Worm (Caenorhabditis elegans) whole organism, mixed stage, embryonic: ENCODE results near the gene dpy-17.

ENCODE experiments used
- bed-3 ChIP-seq: fragments of 200-800 bp; sonication (Bioruptor generic); optimal IDR thresholded peaks from 3 replicates; lab custom pipeline; 2018; ENCODE audit warnings: mild to moderate bottlenecking, missing genetic modification characterization, moderate library complexity, missing compliant biosample characterization
- blmp-1 ChIP-seq: fragments of 150-350 bp; optimal IDR thresholded peaks from 2 replicates; lab custom pipeline; 2014; ENCODE audit warnings: missing biosample characterization, missing genetic modification characterization
- ceh-39 ChIP-seq: fragments of 150-350 bp; optimal IDR thresholded peaks from 2 replicates; lab custom pipeline; 2014; ENCODE audit warnings: missing biosample characterization, missing genetic modification characterization
- ceh-43 ChIP-seq: fragments of 200-800 bp; sonication (Bioruptor generic); optimal IDR thresholded peaks from 2 replicates; lab custom pipeline; 2018; ENCODE audit warnings: mild to moderate bottlenecking, missing genetic modification characterization, moderate library complexity, missing compliant biosample characterization
- ceh-83 ChIP-seq: fragments of 200-800 bp; sonication (Bioruptor generic); optimal IDR thresholded peaks from 2 replicates; lab custom pipeline; 2018; ENCODE audit warnings: mild to moderate bottlenecking, missing genetic modification characterization, missing compliant biosample characterization
- ces-1 ChIP-seq: fragments of 150-350 bp; optimal IDR thresholded peaks from 2 replicates; lab custom pipeline; 2014; ENCODE audit warnings: missing biosample characterization, missing genetic modification reagents, missing genetic modification characterization
- cnd-1 ChIP-seq: fragments of 200-800 bp; sonication (Bioruptor generic); optimal IDR thresholded peaks from 2 replicates; lab custom pipeline; 2018; ENCODE audit warnings: mild to moderate bottlenecking, missing genetic modification characterization, missing compliant biosample characterization
- drap-1 ChIP-seq: fragments of 200-800 bp; sonication (Bioruptor generic); optimal IDR thresholded peaks from 3 replicates; lab custom pipeline; 2018; ENCODE audit warnings: mild to moderate bottlenecking, missing genetic modification characterization, missing compliant biosample characterization
- elt-1 ChIP-seq: sonication (generic microtip); optimal IDR thresholded peaks from 2 replicates; lab custom pipeline; 2017; ENCODE audit warnings: missing genetic modification characterization, mild to moderate bottlenecking, missing compliant biosample characterization, antibody characterized with exemption, moderate library complexity, borderline replicate concordance; ENCODE audit not compliant: insufficient read depth
- elt-3 ChIP-seq: fragments of 150-350 bp; optimal IDR thresholded peaks from 2 replicates; lab custom pipeline; 2014; ENCODE audit warnings: missing biosample characterization, missing genetic modification characterization
- flh-1 ChIP-seq: fragments of 200-800 bp; sonication (Bioruptor generic); optimal IDR thresholded peaks from 2 replicates; lab custom pipeline; 2018; ENCODE audit warnings: mild to moderate bottlenecking, missing genetic modification characterization, moderate library complexity, missing compliant biosample characterization
- hlh-1 ChIP-seq: fragments of 150-350 bp; optimal IDR thresholded peaks from 2 replicates; lab custom pipeline; 2014; ENCODE audit warnings: missing biosample characterization, missing genetic modification reagents, missing genetic modification characterization
- lin-13 ChIP-seq: fragments of 150-350 bp; optimal IDR thresholded peaks from 2 replicates; lab custom pipeline; 2014; ENCODE audit warnings: missing biosample characterization, missing genetic modification characterization
- lsy-2 ChIP-seq: fragments of 150-350 bp; optimal IDR thresholded peaks from 2 replicates; lab custom pipeline; 2014; ENCODE audit warnings: missing biosample characterization, missing genetic modification characterization
- mab-5 ChIP-seq: fragments of 150-350 bp; optimal IDR thresholded peaks from 2 replicates; lab custom pipeline; 2014; ENCODE audit warnings: missing biosample characterization, missing genetic modification characterization
- mep-1 ChIP-seq: fragments of 150-350 bp; optimal IDR thresholded peaks from 2 replicates; lab custom pipeline; 2017; ENCODE audit warnings: missing biosample characterization, missing genetic modification reagents, missing genetic modification characterization, inconsistent platforms
- mls-2 ChIP-seq: sonication (generic microtip); optimal IDR thresholded peaks from 2 replicates; lab custom pipeline; 2016; ENCODE audit warnings: mild to moderate bottlenecking, missing genetic modification characterization, moderate library complexity, missing compliant biosample characterization
- nhr-12 ChIP-seq: fragments of 150-350 bp; optimal IDR thresholded peaks from 2 replicates; lab custom pipeline; 2014; ENCODE audit warnings: missing biosample characterization, missing genetic modification characterization
- nhr-2 ChIP-seq: fragments of 150-350 bp; optimal IDR thresholded peaks from 2 replicates; lab custom pipeline; 2014; ENCODE audit warnings: missing biosample characterization, missing genetic modification characterization
- nhr-237 ChIP-seq: fragments of 150-350 bp; optimal IDR thresholded peaks from 2 replicates; lab custom pipeline; 2014; ENCODE audit warnings: missing biosample characterization, missing genetic modification characterization
- nhr-28 ChIP-seq: fragments of 150-350 bp; optimal IDR thresholded peaks from 2 replicates; lab custom pipeline; 2014; ENCODE audit warnings: missing biosample characterization, missing genetic modification characterization
- nhr-76 ChIP-seq: sonication (generic microtip); optimal IDR thresholded peaks from 2 replicates; lab custom pipeline; 2017; ENCODE audit warnings: missing biosample characterization, missing genetic modification characterization
- snpc-4 ChIP-seq: fragments of 150-350 bp; optimal IDR thresholded peaks from 2 replicates; lab custom pipeline; 2014; ENCODE audit warnings: missing biosample characterization, missing genetic modification characterization
- sptf-1 ChIP-seq: sonication (generic microtip); optimal IDR thresholded peaks from 2 replicates; lab custom pipeline; 2017; ENCODE audit warnings: mild to moderate bottlenecking, missing genetic modification characterization, moderate library complexity, missing compliant biosample characterization
- tbx-8 ChIP-seq: fragments of 200-800 bp; sonication (Bioruptor generic); optimal IDR thresholded peaks from 2 replicates; lab custom pipeline; 2018; ENCODE audit warnings: mild to moderate bottlenecking, missing genetic modification characterization, moderate library complexity, missing compliant biosample characterization
- unc-120 ChIP-seq: sonication (generic microtip); optimal IDR thresholded peaks from 2 replicates; lab custom pipeline; 2017; ENCODE audit warnings: missing genetic modification characterization, missing compliant biosample characterization; ENCODE audit not compliant: poor library complexity, severe bottlenecking
- unc-39 ChIP-seq: fragments of 150-350 bp; optimal IDR thresholded peaks from 2 replicates; lab custom pipeline; 2014; ENCODE audit warnings: missing biosample characterization, missing genetic modification characterization
- unc-62 ChIP-seq: fragments of 150-350 bp; optimal IDR thresholded peaks from 2 replicates; lab custom pipeline; 2014; ENCODE audit warnings: missing biosample characterization, missing genetic modification reagents, missing genetic modification characterization
- zip-8 ChIP-seq: fragments of 150-350 bp; optimal IDR thresholded peaks from 2 replicates; lab custom pipeline; 2014; ENCODE audit warnings: missing biosample characterization, missing genetic modification characterization
- ztf-11 ChIP-seq: fragments of 150-350 bp; optimal IDR thresholded peaks from 2 replicates; lab custom pipeline; 2014; ENCODE audit warnings: missing biosample characterization, missing genetic modification characterization

Gene dpy-17

DNA sequence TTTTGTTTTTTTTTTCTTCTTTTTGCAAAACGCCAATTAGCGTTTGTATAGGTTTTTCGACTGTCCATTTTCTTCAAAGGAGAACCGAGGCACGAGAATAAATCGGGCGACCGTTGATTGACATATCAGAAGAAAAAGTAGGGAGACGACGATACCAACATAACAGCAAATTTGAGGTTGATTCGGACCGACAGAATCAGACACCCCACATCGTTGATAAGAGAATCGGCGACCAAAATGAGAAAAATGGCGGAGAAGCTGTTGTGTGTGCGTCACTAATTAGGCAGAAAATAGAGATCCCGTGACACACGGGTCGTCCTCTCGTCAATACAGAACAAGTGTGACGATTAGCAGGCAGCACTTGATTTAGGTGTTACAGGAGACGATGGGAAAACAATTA, 34.8 kb downstream of the dpy-17 start:
- TF ChIP-seq nhr-28 (no peak), snpc-4 (tag; lab: Kevin White, UChicago) (no peak), nhr-76 (tag; lab: Kevin White, UChicago) (no peak), nhr-237 (tag; lab: Kevin White, UChicago) (no peak), mab-5 (tag; lab: Kevin White, UChicago) (no peak), ceh-83 (GFP tag; lab: Kevin White, UChicago) (no peak), ceh-39 (tag; lab: Kevin White, UChicago) (no peak), hlh-1 (tag; lab: Kevin White, UChicago) (no peak), nhr-12 (tag; lab: Kevin White, UChicago) (no peak), ztf-11 (tag; lab: Kevin White, UChicago) (no peak)

DNA sequence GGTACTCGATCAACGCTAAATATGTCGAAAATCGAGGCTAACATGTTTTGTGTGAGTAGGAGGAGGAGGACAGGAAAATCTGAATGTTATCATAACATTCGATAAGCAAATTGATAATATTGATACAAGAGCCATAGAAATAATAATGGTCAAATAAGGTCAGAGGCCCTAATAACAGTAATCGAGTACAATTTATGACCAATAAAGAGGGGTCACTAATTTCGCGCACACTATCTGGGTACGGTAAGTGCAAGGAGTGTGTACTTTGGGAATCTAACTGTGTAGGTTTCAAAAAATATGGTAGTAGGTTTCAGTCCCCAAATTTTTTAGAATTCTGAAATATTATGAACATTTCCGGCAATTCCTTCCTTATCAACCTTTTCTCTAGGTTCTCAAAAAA, 36.4 kb downstream of the dpy-17 start:
- peak; percentile 52 for TF ChIP-seq nhr-2
- TF ChIP-seq ceh-39 (tag; lab: Kevin White, UChicago): no peak
- TF ChIP-seq nhr-76 (tag; lab: Kevin White, UChicago): no peak
- TF ChIP-seq flh-1 (GFP tag; lab: Kevin White, UChicago): no peak
- TF ChIP-seq mls-2: no peak
- TF ChIP-seq ces-1 (GFP tag; lab: Kevin White, UChicago): peak; percentile 49
- no peak for TF ChIP-seq mab-5 (tag; lab: Kevin White, UChicago)

ce11 chrIII:5144169-5144568, 37.0 kb downstream of the dpy-17 start:
- no peak for TF ChIP-seq nhr-237 (tag; lab: Kevin White, UChicago)
- TF ChIP-seq blmp-1: no peak
- TF ChIP-seq elt-3 (tag; lab: Kevin White, UChicago): no peak
- TF ChIP-seq zip-8 (tag; lab: Kevin White, UChicago): no peak
- no peak for TF ChIP-seq sptf-1 (tag; lab: Kevin White, UChicago)
- no peak for TF ChIP-seq nhr-2
- TF ChIP-seq tbx-8: no peak
- no peak for TF ChIP-seq lsy-2 (tag; lab: Kevin White, UChicago)
- no peak for TF ChIP-seq hlh-1 (tag; lab: Kevin White, UChicago)
- no peak for TF ChIP-seq unc-39 (tag; lab: Kevin White, UChicago)
- no peak for TF ChIP-seq snpc-4 (tag; lab: Kevin White, UChicago)
- no peak for TF ChIP-seq bed-3 (GFP tag; lab: Kevin White, UChicago)
- TF ChIP-seq drap-1: no peak
- no peak for TF ChIP-seq cnd-1 (tag; lab: Kevin White, UChicago)
- no peak for TF ChIP-seq ces-1 (GFP tag; lab: Kevin White, UChicago)
- TF ChIP-seq mep-1: no peak
- no peak for TF ChIP-seq ztf-11 (tag; lab: Kevin White, UChicago)
- no peak for TF ChIP-seq nhr-28
- TF ChIP-seq elt-1: no peak

DNA sequence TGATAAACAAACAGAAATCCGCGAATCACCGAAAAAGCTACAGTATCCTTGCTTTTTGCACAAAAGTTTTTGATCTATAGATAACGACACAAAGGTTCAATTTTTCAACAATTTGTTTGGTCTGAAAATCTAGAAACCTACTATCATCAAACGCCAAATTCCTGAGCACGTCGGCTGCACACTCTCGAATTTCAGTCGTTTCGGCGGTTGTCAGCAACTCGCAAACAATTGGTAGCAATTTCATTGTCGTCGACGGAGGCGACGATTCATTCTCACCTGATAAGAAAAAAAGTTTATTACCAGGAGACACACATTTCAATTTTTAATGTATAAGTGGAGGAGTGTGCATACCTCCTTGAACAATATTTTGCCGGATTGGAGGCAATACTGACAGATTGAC, 38.7 kb downstream of the dpy-17 start:
- no peak for TF ChIP-seq mls-2
- TF ChIP-seq ces-1 (GFP tag; lab: Kevin White, UChicago): no peak
- no peak for TF ChIP-seq ceh-83 (GFP tag; lab: Kevin White, UChicago)
- no peak for TF ChIP-seq ztf-11 (tag; lab: Kevin White, UChicago)
- TF ChIP-seq hlh-1 (tag; lab: Kevin White, UChicago): no peak
- no peak for TF ChIP-seq lin-13 (tag; lab: Kevin White, UChicago)
- TF ChIP-seq ceh-43 (GFP tag; lab: Kevin White, UChicago): no peak
- TF ChIP-seq sptf-1 (tag; lab: Kevin White, UChicago): no peak
- TF ChIP-seq blmp-1: no peak
- no peak for TF ChIP-seq nhr-12 (tag; lab: Kevin White, UChicago)
- no peak for TF ChIP-seq unc-120
- no peak for TF ChIP-seq elt-3 (tag; lab: Kevin White, UChicago)
- TF ChIP-seq elt-1: no peak
- TF ChIP-seq nhr-28: no peak
- TF ChIP-seq mep-1: no peak
- no peak for TF ChIP-seq flh-1 (GFP tag; lab: Kevin White, UChicago)
- TF ChIP-seq nhr-237 (tag; lab: Kevin White, UChicago): no peak
- TF ChIP-seq bed-3 (GFP tag; lab: Kevin White, UChicago): no peak
- no peak for TF ChIP-seq zip-8 (tag; lab: Kevin White, UChicago)

DNA sequence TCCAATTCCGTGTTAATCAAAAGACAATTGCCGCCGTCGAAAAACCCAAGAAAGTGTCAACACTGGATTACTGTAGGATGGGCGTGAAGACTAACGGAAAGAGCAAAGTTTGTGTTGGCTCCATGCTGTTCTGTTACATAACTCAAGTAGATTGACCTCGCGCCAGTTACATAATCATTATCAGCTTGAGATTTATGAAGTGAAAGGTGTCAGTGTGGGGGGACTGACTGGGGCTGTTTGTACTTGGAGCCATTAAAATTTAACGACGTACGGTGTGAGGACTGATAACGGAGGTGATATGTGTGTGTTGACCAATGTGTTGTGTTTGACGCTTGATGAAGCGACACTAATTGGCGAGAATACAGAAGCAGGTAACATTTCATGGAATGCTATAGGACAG, 39.6 kb downstream of the dpy-17 start:
- TF ChIP-seq zip-8 (tag; lab: Kevin White, UChicago) (no peak), elt-3 (tag; lab: Kevin White, UChicago) (no peak), unc-62 (GFP tag; lab: Kevin White, UChicago) (no peak), ceh-83 (GFP tag; lab: Kevin White, UChicago) (no peak), tbx-8 (no peak), lsy-2 (tag; lab: Kevin White, UChicago) (no peak), mls-2 (no peak), unc-39 (tag; lab: Kevin White, UChicago) (no peak), mab-5 (tag; lab: Kevin White, UChicago) (no peak), sptf-1 (tag; lab: Kevin White, UChicago) (no peak), nhr-28 (no peak), flh-1 (GFP tag; lab: Kevin White, UChicago) (no peak), snpc-4 (tag; lab: Kevin White, UChicago) (no peak), elt-1 (no peak)
